Worm (Caenorhabditis elegans) whole organism, L4 larva: Measurements from ENCODE around the gene ham-1.

Source experiments
- ceh-82 ChIP-seq: sonication (generic microtip); optimal IDR thresholded peaks from 2 replicates; lab custom pipeline; 2017; ENCODE audit warnings: missing biosample characterization, missing genetic modification characterization
- fos-1 ChIP-seq: fragments of 150-350 bp; optimal IDR thresholded peaks from 2 replicates; lab custom pipeline; 2014; ENCODE audit warnings: missing biosample characterization, missing genetic modification characterization
- gei-8 ChIP-seq: fragments of 200-800 bp; sonication (Bioruptor generic); optimal IDR thresholded peaks from 2 replicates; lab custom pipeline; 2018; ENCODE audit warnings: mild to moderate bottlenecking, missing genetic modification characterization, missing compliant biosample characterization
- hlh-30 ChIP-seq: sonication (generic microtip); optimal IDR thresholded peaks from 2 replicates; lab custom pipeline; 2017; ENCODE audit warnings: antibody characterized with exemption, mild to moderate bottlenecking, missing genetic modification characterization, missing compliant biosample characterization; ENCODE audit not compliant: insufficient read depth
- lin-13 ChIP-seq: fragments of 150-350 bp; optimal IDR thresholded peaks from 2 replicates; lab custom pipeline; 2014; ENCODE audit warnings: missing biosample characterization, missing genetic modification reagents, missing genetic modification characterization
- lin-15B ChIP-seq: fragments of 150-350 bp; sonication (generic microtip); optimal IDR thresholded peaks from 3 replicates; lab custom pipeline; 2014; ENCODE audit warnings: missing biosample characterization, missing genetic modification characterization
- mdl-1 ChIP-seq, 2 experiments: fragments of 150-350 bp in 1 of 2; sonication (generic microtip) in 1 of 2; optimal IDR thresholded peaks; 2 replicates each; lab custom pipeline; 2014 to 2017; ENCODE audit warnings: missing biosample characterization in 2 of 2, missing genetic modification characterization in 2 of 2
- nhr-11 ChIP-seq: fragments of 150-350 bp; optimal IDR thresholded peaks from 2 replicates; lab custom pipeline; 2014; ENCODE audit warnings: missing biosample characterization, missing genetic modification characterization
- nhr-76 ChIP-seq: fragments of 150-350 bp; optimal IDR thresholded peaks from 2 replicates; lab custom pipeline; 2014; ENCODE audit warnings: missing biosample characterization, missing genetic modification characterization
- nhr-77 ChIP-seq: fragments of 150-350 bp; optimal IDR thresholded peaks from 2 replicates; lab custom pipeline; 2014; ENCODE audit warnings: missing biosample characterization, missing genetic modification characterization
- unc-130 ChIP-seq: sonication (generic microtip); optimal IDR thresholded peaks from 2 replicates; lab custom pipeline; 2016; ENCODE audit warnings: missing genetic modification reagents, missing genetic modification characterization, missing compliant biosample characterization
- unc-39 ChIP-seq: sonication (generic microtip); optimal IDR thresholded peaks from 2 replicates; lab custom pipeline; 2017; ENCODE audit warnings: missing biosample characterization, missing genetic modification characterization
- unc-62 ChIP-seq, 3 experiments: fragments of 150-350 bp in 1 of 3; sonication (generic microtip); optimal IDR thresholded peaks in 2 of 3; peaks in 1 of 3; 1 replicate in 1 of 3; 2 replicates in 2 of 3; lab custom pipeline; 2014 to 2017; ENCODE audit warnings: missing biosample characterization in 3 of 3, missing genetic modification characterization in 3 of 3, missing genetic modification reagents in 3 of 3, missing genotype in 1 of 3

DNA sequence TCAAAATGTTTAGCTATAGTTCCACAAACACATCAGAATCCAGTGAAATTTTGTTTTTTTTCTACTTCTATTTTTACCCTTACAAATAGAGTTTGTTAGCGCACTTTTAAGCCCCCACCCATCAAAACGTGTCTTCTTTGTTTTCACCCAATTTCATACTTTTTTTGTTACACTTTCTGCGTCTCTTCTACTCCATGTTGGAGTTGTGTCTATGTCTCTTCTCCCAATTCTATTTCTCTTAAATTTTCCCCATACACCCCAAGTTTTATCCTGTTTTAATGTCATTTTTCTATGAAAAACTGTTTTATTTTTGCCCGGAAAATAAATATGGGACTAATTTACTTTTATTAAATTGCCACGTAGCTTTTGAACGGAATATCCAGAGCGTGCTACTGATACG lies 3.4 kb downstream of the ham-1 start:
- TF ChIP-seq lin-13 (GFP tag; lab: Kevin White, UChicago) (no peak), nhr-11 (tag; lab: Kevin White, UChicago) (no peak), unc-39 (tag; lab: Kevin White, UChicago) (no peak), gei-8 (GFP tag; lab: Kevin White, UChicago) (no peak), nhr-76 (no peak), mdl-1 (tag; optimal IDR thresholded peaks at IDR 0.05; lab: Kevin White, UChicago) (no peak), unc-130 (no peak), hlh-30 (tag; lab: Kevin White, UChicago) (no peak), fos-1 (tag; lab: Kevin White, UChicago) (no peak), ceh-82 (tag; lab: Kevin White, UChicago) (no peak), lin-15B (no peak), unc-62 (GFP tag; optimal IDR thresholded peaks at IDR 0.05 in 1 of 2; lab: Kevin White, UChicago) (no peak), unc-62 (tag; optimal IDR thresholded peaks at IDR 0.05; lab: Kevin White, UChicago) (no peak), nhr-77 (tag; lab: Kevin White, UChicago) (no peak)
